Worm (Caenorhabditis elegans): Measurements from ENCODE around the gene sly-1.
A peak's percentile ranks its signal among the peaks of the same experiment; 100 is the strongest.

sly-1 gene

ce11 chrIII:10506699-10507248, at the start of gene sly-1, which contains the start of gene sip-1 (continued):
- TF ChIP-seq F16B12.6 (tag; optimal IDR thresholded peaks at IDR 0.05) (peak; percentile 73), nhr-77 (tag; optimal IDR thresholded peaks at IDR 0.05) (peak; percentile 43), nhr-19 (GFP tag; conservative IDR thresholded peaks at IDR 0.05) (peak; percentile 83), efl-3 (GFP tag; optimal IDR thresholded peaks at IDR 0.05) (no peak), nhr-237 (tag; optimal IDR thresholded peaks at IDR 0.05) (peak; percentile 70), unc-98 (GFP tag; IDR thresholded peaks at IDR 0.05) (no peak), mep-1 (tag; optimal IDR thresholded peaks at IDR 0.05) (peak; percentile 98), fos-1 (tag; optimal IDR thresholded peaks at IDR 0.05) (peak; percentile 58), tlp-1 (tag; optimal IDR thresholded peaks at IDR 0.05) (no peak), swsn-7 (tag; optimal IDR thresholded peaks at IDR 0.05) (peak; percentile 82), lin-39 (tag; optimal IDR thresholded peaks at IDR 0.05) (peak; percentile 92), efl-1 (optimal IDR thresholded peaks at IDR 0.05) (peak; percentile 74 to 93), efl-1 (GFP tag; optimal IDR thresholded peaks at IDR 0.05 in 1 of 2) (peak; percentile 92 to 99), sptf-1 (tag; optimal IDR thresholded peaks at IDR 0.05) (no peak), fkh-8 (tag; optimal IDR thresholded peaks at IDR 0.05) (peak; percentile 74), ceh-90 (tag; optimal IDR thresholded peaks at IDR 0.05) (peak; percentile 63), nhr-84 (tag; optimal IDR thresholded peaks at IDR 0.05) (no peak), xbp-1 (tag; optimal IDR thresholded peaks at IDR 0.05) (peak; percentile 96), nhr-76 (tag; optimal IDR thresholded peaks at IDR 0.05) (no peak), unc-130 (tag; optimal IDR thresholded peaks at IDR 0.05) (peak; percentile 82), ets-5 (GFP tag; IDR thresholded peaks at IDR 0.05) (0 out of 2 replicates have a peak, but pooled peaks have one; percentile 63), hpl-2 (GFP tag; optimal IDR thresholded peaks at IDR 0.05) (no peak), pqm-1 (tag; optimal IDR thresholded peaks at IDR 0.05) (no peak), skn-1 (tag; optimal IDR thresholded peaks at IDR 0.05) (peak; percentile 88), alr-1 (tag; optimal IDR thresholded peaks at IDR 0.05; ENCODE audit: borderline replicate concordance) (no peak), egl-27 (tag; optimal IDR thresholded peaks at IDR 0.05) (no peak), mab-9 (GFP tag; IDR thresholded peaks at IDR 0.05) (peak; percentile 79), dpl-1 (GFP tag; optimal IDR thresholded peaks at IDR 0.05) (peak; percentile 93 to 96 (median 95)), grh-1 (GFP tag; IDR thresholded peaks at IDR 0.05) (peak; percentile 74), ztf-11 (tag; optimal IDR thresholded peaks at IDR 0.05) (peak in 1 of 2 experiments; percentile 64), C16A3.4 (tag; optimal IDR thresholded peaks at IDR 0.05) (peak; percentile 84), ceh-8 (GFP tag; optimal IDR thresholded peaks at IDR 0.05) (peak; percentile 56), tbx-2 (tag; optimal IDR thresholded peaks at IDR 0.05) (peak; percentile 90)

ce11 chrIII:10460427-10461163, 46.3 kb upstream of the sly-1 start, which contains the start of gene ecps-1:
ecps-1 (minus strand) TSS chrIII:10460551.
- no peak for TF ChIP-seq sptf-1 (tag; optimal IDR thresholded peaks at IDR 0.05)
- peak; percentile 1 for TF ChIP-seq vab-15 (tag; optimal IDR thresholded peaks at IDR 0.05)
- TF ChIP-seq mab-9 (GFP tag; IDR thresholded peaks at IDR 0.05): peak; percentile 82
- peak; percentile 81 for TF ChIP-seq jun-1 (tag; optimal IDR thresholded peaks at IDR 0.05)
- no peak for TF ChIP-seq pag-3 (tag; optimal IDR thresholded peaks at IDR 0.05; ENCODE audit: borderline replicate concordance, insufficient read depth)
- peak; percentile 61 for TF ChIP-seq elt-2 (tag; optimal IDR thresholded peaks at IDR 0.05)
- TF ChIP-seq rnt-1 (tag; optimal IDR thresholded peaks at IDR 0.05): peak; percentile 98
- peak; percentile 66 for TF ChIP-seq nhr-11 (tag; optimal IDR thresholded peaks at IDR 0.05)
- peak; percentile 93 for TF ChIP-seq pax-3 (tag; optimal IDR thresholded peaks at IDR 0.05)
- TF ChIP-seq ceh-90 (tag; optimal IDR thresholded peaks at IDR 0.05): peak; percentile 77
- no peak for TF ChIP-seq ets-5 (GFP tag; IDR thresholded peaks at IDR 0.05)
- TF ChIP-seq C34B4.2 (tag; optimal IDR thresholded peaks at IDR 0.05): no peak
- peak; percentile 92 for TF ChIP-seq nhr-85 (tag)
- TF ChIP-seq pqm-1 (tag; optimal IDR thresholded peaks at IDR 0.05): peak; percentile 72
- peak; percentile 87 for TF ChIP-seq unc-86 (tag; optimal IDR thresholded peaks at IDR 0.05)
- TF ChIP-seq fkh-10 (GFP tag; optimal IDR thresholded peaks at IDR 0.05): peak; percentile 78
- no peak for TF ChIP-seq nhr-76 (tag; optimal IDR thresholded peaks at IDR 0.05)
- no peak for TF ChIP-seq unc-62 (GFP tag; optimal IDR thresholded peaks at IDR 0.05)
- TF ChIP-seq mep-1 (tag; optimal IDR thresholded peaks at IDR 0.05): peak; percentile 96
- TF ChIP-seq nhr-77 (tag; optimal IDR thresholded peaks at IDR 0.05): peak; percentile 79
- TF ChIP-seq Y116A8C.19 (tag; optimal IDR thresholded peaks at IDR 0.05; ENCODE audit: borderline replicate concordance): peak; percentile 21
- TF ChIP-seq fkh-8 (tag; optimal IDR thresholded peaks at IDR 0.05): peak; percentile 95
- TF ChIP-seq snpc-4 (tag; optimal IDR thresholded peaks at IDR 0.05): peak; percentile 50
- TF ChIP-seq sox-4 (tag; optimal IDR thresholded peaks at IDR 0.05): peak; percentile 91
- peak; percentile 92 for TF ChIP-seq lsy-2 (tag; optimal IDR thresholded peaks at IDR 0.05)
- TF ChIP-seq ceh-63 (GFP tag; optimal IDR thresholded peaks at IDR 0.05): peak; percentile 91

All from whole organism, L1 larva.